Worm (Caenorhabditis elegans) whole organism, L2 larva: ENCODE data around the gene cra-1.

ENCODE experiments used
- ZK546.5 ChIP-seq: sonication (generic microtip); optimal IDR thresholded peaks from 2 replicates; lab custom pipeline; 2017; ENCODE audit warnings: missing biosample characterization, missing genetic modification characterization
- alr-1 ChIP-seq: fragments of 150-350 bp; optimal IDR thresholded peaks from 2 replicates; lab custom pipeline; 2014; ENCODE audit warnings: missing biosample characterization, missing genetic modification characterization
- ama-1 ChIP-seq: fragments of 150-350 bp; optimal IDR thresholded peaks from 2 replicates; lab custom pipeline; 2018; ENCODE audit warnings: inconsistent platforms
- blmp-1 ChIP-seq: sonication (generic microtip); optimal IDR thresholded peaks from 2 replicates; lab custom pipeline; 2017; ENCODE audit warnings: missing genetic modification characterization, mild to moderate bottlenecking, missing compliant biosample characterization, antibody characterized with exemption, moderate library complexity; ENCODE audit not compliant: insufficient read depth
- dmd-4 ChIP-seq: sonication (generic microtip); optimal IDR thresholded peaks from 2 replicates; lab custom pipeline; 2017; ENCODE audit warnings: missing biosample characterization, missing genetic modification characterization
- lin-39 ChIP-seq: fragments of 150-350 bp; optimal IDR thresholded peaks from 2 replicates; lab custom pipeline; 2014; ENCODE audit warnings: missing biosample characterization, missing genetic modification reagents, missing genetic modification characterization
- lsy-2 ChIP-seq, 2 experiments: fragments of 150-350 bp in 1 of 2; sonication (generic microtip) in 1 of 2; optimal IDR thresholded peaks; 2 replicates each; lab custom pipeline; 2014 to 2017; ENCODE audit warnings: missing biosample characterization in 2 of 2, missing genetic modification characterization in 2 of 2
- mdl-1 ChIP-seq, 2 experiments: fragments of 150-350 bp in 1 of 2; sonication (generic microtip) in 1 of 2; optimal IDR thresholded peaks; 2 replicates each; lab custom pipeline; 2017; ENCODE audit warnings: missing biosample characterization in 2 of 2, missing genetic modification characterization in 2 of 2
- nhr-12 ChIP-seq: fragments of 150-350 bp; optimal IDR thresholded peaks from 2 replicates; lab custom pipeline; 2014; ENCODE audit warnings: missing biosample characterization, missing genetic modification characterization
- sma-3 ChIP-seq: sonication (generic microtip); optimal IDR thresholded peaks from 2 replicates; lab custom pipeline; 2016; ENCODE audit warnings: missing genetic modification reagents, missing genetic modification characterization, missing compliant biosample characterization
- zag-1 ChIP-seq: fragments of 150-350 bp; optimal IDR thresholded peaks from 2 replicates; lab custom pipeline; 2014; ENCODE audit warnings: missing biosample characterization, missing genetic modification characterization
- ztf-11 ChIP-seq: sonication (generic microtip); optimal IDR thresholded peaks from 2 replicates; lab custom pipeline; 2017; ENCODE audit warnings: missing biosample characterization, missing genetic modification characterization

ce11 chrIII:6885889-6886288 is 16.6 kb upstream of the cra-1 start:
- TF ChIP-seq ZK546.5 (tag; lab: Kevin White, UChicago) (no peak), lin-39 (tag; lab: Kevin White, UChicago) (no peak), dmd-4 (tag; lab: Kevin White, UChicago) (no peak), mdl-1 (tag; optimal IDR thresholded peaks at IDR 0.05; lab: Kevin White, UChicago) (no peak), blmp-1 (no peak), alr-1 (tag; lab: Kevin White, UChicago) (no peak), nhr-12 (tag; lab: Kevin White, UChicago) (no peak), lsy-2 (tag; optimal IDR thresholded peaks at IDR 0.05; lab: Kevin White, UChicago) (no peak), ama-1 (lab: Kevin White, UChicago) (no peak), sma-3 (no peak), ztf-11 (no peak), zag-1 (tag; lab: Kevin White, UChicago) (no peak)
